Worm (Caenorhabditis elegans): ENCODE data around the gene sre-37.

The sre-37 gene

ce11 chrII:12420486-12420885 lies 45.2 kb upstream of the sre-37 start, which contains the start of gene sre-26:
Gene sre-26 (minus strand): TSS chrII:12420586.
- TF ChIP-seq nhr-179 (tag; optimal IDR thresholded peaks at IDR 0.05), result no peak
- TF ChIP-seq fkh-3 (tag; optimal IDR thresholded peaks at IDR 0.05), result no peak
- TF ChIP-seq dpff-1 (tag; optimal IDR thresholded peaks at IDR 0.05), result no peak
- no peak for TF ChIP-seq ztf-18 (tag; optimal IDR thresholded peaks at IDR 0.05)
- no peak for TF ChIP-seq sea-2 (GFP tag; IDR thresholded peaks at IDR 0.05)
- no peak for TF ChIP-seq akir-1 (GFP tag; optimal IDR thresholded peaks at IDR 0.05)
- TF ChIP-seq attf-5 (GFP tag; optimal IDR thresholded peaks at IDR 0.05), result no peak
- TF ChIP-seq nfyb-1 (GFP tag; IDR thresholded peaks at IDR 0.05), result no peak
- no peak for TF ChIP-seq unc-62 (GFP tag; optimal IDR thresholded peaks at IDR 0.05)
- no peak for TF ChIP-seq repo-1 (tag; optimal IDR thresholded peaks at IDR 0.05)
- no peak for TF ChIP-seq egl-18 (GFP tag; IDR thresholded peaks at IDR 0.05)
- no peak for TF ChIP-seq lsl-1 (GFP tag; optimal IDR thresholded peaks at IDR 0.05)
- TF ChIP-seq atf-7 (tag; optimal IDR thresholded peaks at IDR 0.05), result no peak

ce11 chrII:12425644-12426222 lies 39.9 kb upstream of the sre-37 start, which contains the start of gene daf-22:
Gene daf-22 (minus strand): TSS chrII:12425694.
- TF ChIP-seq let-607 (tag; optimal IDR thresholded peaks at IDR 0.05) (peak in 1 of 2 experiments; percentile 23), nhr-80 (tag; optimal IDR thresholded peaks at IDR 0.05) (peak; percentile 78), hlh-12 (tag; optimal IDR thresholded peaks at IDR 0.05) (no peak)

ce11 chrII:12429743-12430142 lies 35.9 kb upstream of the sre-37 start, which contains the start of gene Y57A10C.8:
Gene Y57A10C.8 (minus strand): TSS chrII:12429843.
- TF ChIP-seq nhr-90 (tag; optimal IDR thresholded peaks at IDR 0.05) (no peak), unc-62 (GFP tag; optimal IDR thresholded peaks at IDR 0.05) (no peak), ztf-28 (GFP tag; IDR thresholded peaks at IDR 0.05) (no peak), C06A6.2 (GFP tag; conservative IDR thresholded peaks at IDR 0.05) (no peak), lin-54 (GFP tag; optimal IDR thresholded peaks at IDR 0.05) (no peak)

- TF ChIP-seq T07F8.4 (tag; optimal IDR thresholded peaks at IDR 0.05) (no peak), hmg-1.2 (GFP tag; IDR thresholded peaks at IDR 0.05) (no peak), attf-3 (GFP tag; conservative IDR thresholded peaks at IDR 0.05) (no peak), somi-1 (GFP tag; optimal IDR thresholded peaks at IDR 0.05) (no peak), snpc-4 (GFP tag; optimal IDR thresholded peaks at IDR 0.05) (no peak), snpc-4 (tag; optimal IDR thresholded peaks at IDR 0.05) (peak in 1 of 4 experiments; percentile 35), mes-4 (tag; optimal IDR thresholded peaks at IDR 0.05) (no peak), lir-1 (GFP tag; conservative IDR thresholded peaks at IDR 0.05) (no peak), nfyb-1 (GFP tag; IDR thresholded peaks at IDR 0.05) (no peak)
Measured at ce11 chrII:12432356-12432755, 33.3 kb upstream of the sre-37 start, which contains the start of gene dct-12. Gene dct-12 (minus strand): TSS chrII:12432456.

ce11 chrII:12435202-12435872 lies 30.3 kb upstream of the sre-37 start:
- TF ChIP-seq unc-62 (GFP tag; optimal IDR thresholded peaks at IDR 0.05) (no peak), tbp1 (GFP tag; optimal IDR thresholded peaks at IDR 0.05) (peak; percentile 87), snpc-4 (GFP tag; optimal IDR thresholded peaks at IDR 0.05) (no peak), snpc-4 (tag; optimal IDR thresholded peaks at IDR 0.05) (peak in 2 of 4 experiments; percentile 36 to 75), zfh-2 (GFP tag; conservative IDR thresholded peaks at IDR 0.05) (peak; percentile 81), F33H1.4 (GFP tag; IDR thresholded peaks at IDR 0.05) (peak; percentile 22; the same call in 1 of the 2 replicates), pbrm-1 (GFP tag; IDR thresholded peaks at IDR 0.05) (no peak), B0261.1 (tag; optimal IDR thresholded peaks at IDR 0.05) (peak; percentile 61), rpc-1 (optimal IDR thresholded peaks at IDR 0.05) (peak; percentile 62), rpc-1 (tag; optimal IDR thresholded peaks at IDR 0.05) (peak; percentile 75), ztf-25 (GFP tag; IDR thresholded peaks at IDR 0.05) (0 out of 2 replicates have a peak, but pooled peaks have one; percentile 32), aptf-3 (GFP tag; IDR thresholded peaks at IDR 0.05) (no peak), ztf-28 (GFP tag; IDR thresholded peaks at IDR 0.05) (0 out of 2 replicates have a peak, but pooled peaks have one; percentile 13), dox-1 (GFP tag; IDR thresholded peaks at IDR 0.05) (peak; percentile 26; the same call in 1 of the 2 replicates), zim-3 (tag; optimal IDR thresholded peaks at IDR 0.05) (peak; percentile 1), somi-1 (GFP tag; optimal IDR thresholded peaks at IDR 0.05) (no peak), ceh-91 (GFP tag; IDR thresholded peaks at IDR 0.05) (no peak; the same call in 1 of the 2 replicates), die-1 (tag; optimal IDR thresholded peaks at IDR 0.05) (peak; percentile 45)

Measured in whole organism, young adult.